Fruit fly (Drosophila melanogaster): ENCODE results near the gene TTLL6B.

DNA sequence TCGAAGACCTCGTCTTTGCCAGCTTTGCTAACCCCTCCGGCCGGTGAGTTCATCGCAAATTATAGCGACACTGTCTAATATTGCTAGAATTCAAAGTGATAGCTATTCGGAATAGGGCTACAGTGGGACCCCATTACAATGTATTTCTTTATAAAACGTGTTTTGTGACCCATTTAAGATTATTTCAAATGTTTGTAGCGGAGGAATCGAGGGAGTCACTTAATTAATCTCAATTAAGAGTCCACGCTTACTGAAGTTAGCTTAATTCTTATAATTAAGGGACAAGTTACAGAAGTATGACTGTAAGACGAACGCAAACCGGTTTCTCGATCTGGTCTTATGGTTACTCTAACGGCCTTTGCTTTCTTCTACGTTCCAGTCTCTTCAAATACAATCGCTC is 38.8 kb upstream of the TTLL6B start:
- TF ChIP-seq psq (optimal IDR thresholded peaks at IDR 0.05) (no peak), Myc (optimal IDR thresholded peaks at IDR 0.05) (no peak), Sin3A (optimal IDR thresholded peaks at IDR 0.05) (no peak), h (optimal IDR thresholded peaks at IDR 0.05) (no peak), insv (optimal IDR thresholded peaks at IDR 0.05) (no peak)
